Fruit fly (Drosophila melanogaster) whole organism, pupa: ENCODE data around the gene RabGGTb.

Experiments
- EcR ChIP-seq: fragments of 200-800 bp; sonication (Bioruptor generic); optimal IDR thresholded peaks from 3 replicates; lab custom pipeline; 2019; ENCODE audit warnings: missing biosample characterization, missing genetic modification characterization, mild to moderate bottlenecking, moderate library complexity, missing genetic modification reagents
- Pif1A ChIP-seq: fragments of 200-800 bp; sonication (Bioruptor generic); optimal IDR thresholded peaks from 3 replicates; lab custom pipeline; 2016; ENCODE audit warnings: missing biosample characterization, missing genetic modification characterization
- Snoo ChIP-seq: fragments of 200-800 bp; sonication (Bioruptor generic); optimal IDR thresholded peaks from 3 replicates; lab custom pipeline; 2017; ENCODE audit warnings: missing biosample characterization, mild to moderate bottlenecking, missing genetic modification characterization, inconsistent platforms

dm6 chr2L:2851589-2851988 is 27.3 kb upstream of the RabGGTb start:
- TF ChIP-seq Snoo (tag; lab: Kevin White, UChicago): no peak
- TF ChIP-seq Pif1A: no peak
- no peak for TF ChIP-seq EcR
